Fruit fly (Drosophila melanogaster) whole organism, embryonic: ENCODE measurements around the gene Pfas.

ENCODE experiments used
- Antp ChIP-seq: fragments of 200-800 bp; sonication (Bioruptor generic); optimal IDR thresholded peaks from 3 replicates; lab custom pipeline; 2016; ENCODE audit warnings: missing biosample characterization, missing genetic modification characterization
- Bgb ChIP-seq: fragments of 200-800 bp; sonication (Bioruptor generic); IDR thresholded peaks from 2 replicates; pipeline ENCODE4 v1.3.6; 2022; ENCODE audit warnings: missing biosample characterization, missing genetic modification characterization; ENCODE audit not compliant: partially characterized antibody
- CG10147 ChIP-seq: fragments of 200-800 bp; sonication (Bioruptor generic); optimal IDR thresholded peaks from 2 replicates; lab custom pipeline; 2019; ENCODE audit warnings: missing biosample characterization, mild to moderate bottlenecking, missing genetic modification characterization, moderate library complexity
- CG11398 ChIP-seq: fragments of 200-800 bp; sonication (Bioruptor generic); optimal IDR thresholded peaks from 2 replicates; lab custom pipeline; 2016; ENCODE audit warnings: missing biosample characterization, missing genetic modification characterization
- CG11696 ChIP-seq: fragments of 200-800 bp; sonication (Bioruptor generic); IDR thresholded peaks from 2 replicates; pipeline ENCODE4 v1.3.6; 2022; ENCODE audit warnings: missing biosample characterization, missing genetic modification characterization
- CG16813 ChIP-seq: fragments of 200-800 bp; sonication (Bioruptor generic); IDR thresholded peaks from 3 replicates; pipeline ENCODE4 v1.3.6; 2022; ENCODE audit warnings: missing biosample characterization, missing genetic modification characterization; ENCODE audit not compliant: partially characterized antibody
- CG31365 ChIP-seq: fragments of 200-800 bp; sonication (Bioruptor generic); optimal IDR thresholded peaks from 2 replicates; lab custom pipeline; 2018; ENCODE audit warnings: missing biosample characterization, mild to moderate bottlenecking, missing genetic modification characterization
- CG34224 ChIP-seq: fragments of 200-800 bp; sonication (Bioruptor generic); IDR thresholded peaks from 3 replicates; pipeline ENCODE4 v1.3.6; 2022; ENCODE audit warnings: missing biosample characterization, missing genetic modification characterization; ENCODE audit not compliant: partially characterized antibody
- CG4404 ChIP-seq: fragments of 200-800 bp; sonication (Bioruptor generic); IDR thresholded peaks from 2 replicates; pipeline ENCODE4 v1.3.6; 2022; ENCODE audit warnings: missing biosample characterization, missing genetic modification characterization
- CG7357 ChIP-seq: fragments of 200-800 bp; sonication (Bioruptor generic); IDR thresholded peaks from 3 replicates; pipeline ENCODE4 v1.3.6; 2022; ENCODE audit warnings: missing biosample characterization, missing genetic modification characterization
- CG8388 ChIP-seq: fragments of 200-800 bp; sonication (Bioruptor generic); optimal IDR thresholded peaks from 2 replicates; lab custom pipeline; 2019; ENCODE audit warnings: missing biosample characterization, mild to moderate bottlenecking, missing genetic modification characterization, moderate library complexity
- CG8765 ChIP-seq: fragments of 200-800 bp; sonication (Bioruptor generic); IDR thresholded peaks from 2 replicates; pipeline ENCODE4 v1.3.6; 2022; ENCODE audit warnings: missing biosample characterization, missing genetic modification characterization
- D19A ChIP-seq: fragments of 200-800 bp; optimal IDR thresholded peaks from 3 replicates; lab custom pipeline; 2019; ENCODE audit warnings: missing biosample characterization, mild to moderate bottlenecking, missing genetic modification characterization, moderate library complexity
- Dbx ChIP-seq: fragments of 200-800 bp; sonication (Bioruptor generic); IDR thresholded peaks from 3 replicates; pipeline ENCODE4 v1.3.6; 2022; ENCODE audit warnings: missing biosample characterization, missing genetic modification characterization
- Ets65A ChIP-seq: fragments of 200-800 bp; sonication (Bioruptor generic); peaks from one replicate; lab custom pipeline; 2016; ENCODE audit warnings: missing biosample characterization, missing genetic modification characterization
- Fer1 ChIP-seq: fragments of 200-800 bp; sonication (Bioruptor generic); optimal IDR thresholded peaks from 2 replicates; lab custom pipeline; 2017; ENCODE audit warnings: missing biosample characterization, mild to moderate bottlenecking, missing genetic modification characterization
- Lim3 ChIP-seq: fragments of 200-800 bp; sonication (Bioruptor generic); IDR thresholded peaks from 2 replicates; pipeline ENCODE4 v1.3.6; 2022; ENCODE audit warnings: missing biosample characterization, missing genetic modification characterization
- Med ChIP-seq: fragments of 200-800 bp; sonication (Bioruptor generic); peaks from one replicate; lab custom pipeline; 2016; ENCODE audit warnings: missing biosample characterization, missing genetic modification characterization, mild to moderate bottlenecking, inconsistent platforms, moderate library complexity
- Myb ChIP-seq: fragments of 200-800 bp; sonication (Bioruptor generic); optimal IDR thresholded peaks from 2 replicates; lab custom pipeline; 2016; ENCODE audit warnings: missing biosample characterization, missing genetic modification characterization
- Nf-YB ChIP-seq: fragments of 200-800 bp; sonication (Bioruptor generic); optimal IDR thresholded peaks from 3 replicates; lab custom pipeline; 2019; ENCODE audit warnings: missing biosample characterization, mild to moderate bottlenecking, missing genetic modification characterization, moderate library complexity
- Taf1 ChIP-seq: fragments of 200-800 bp; sonication (Bioruptor generic); IDR thresholded peaks from 2 replicates; pipeline ENCODE4 v1.3.6; 2022; ENCODE audit warnings: missing biosample characterization, missing genetic modification characterization
- Xbp1 ChIP-seq: fragments of 200-800 bp; sonication (Bioruptor generic); optimal IDR thresholded peaks from 3 replicates; lab custom pipeline; 2016; ENCODE audit warnings: missing biosample characterization, mild to moderate bottlenecking, missing genetic modification characterization
- abd-A ChIP-seq: fragments of 200-800 bp; sonication (Bioruptor generic); optimal IDR thresholded peaks from 3 replicates; lab custom pipeline; 2019; ENCODE audit warnings: missing biosample characterization, mild to moderate bottlenecking, missing genetic modification characterization, moderate library complexity
- crol ChIP-seq: fragments of 200-800 bp; sonication (Bioruptor generic); IDR thresholded peaks from 2 replicates; pipeline ENCODE4 v1.3.6; 2022; ENCODE audit warnings: missing biosample characterization, missing genetic modification characterization
- danr ChIP-seq: fragments of 200-800 bp; sonication (Bioruptor generic); IDR thresholded peaks from 2 replicates; pipeline ENCODE4 v1.3.6; 2022; ENCODE audit warnings: missing biosample characterization, missing genetic modification characterization
- exex ChIP-seq: fragments of 200-800 bp; sonication (Bioruptor generic); optimal IDR thresholded peaks from 4 replicates; lab custom pipeline; 2018; ENCODE audit warnings: missing biosample characterization, mild to moderate bottlenecking, missing genetic modification characterization, moderate library complexity
- fd102C ChIP-seq: fragments of 200-800 bp; sonication (Bioruptor generic); optimal IDR thresholded peaks from 2 replicates; lab custom pipeline; 2018; ENCODE audit warnings: missing biosample characterization, mild to moderate bottlenecking, missing genetic modification characterization, moderate library complexity
- fd96Cb ChIP-seq: fragments of 200-800 bp; sonication (Bioruptor generic); optimal IDR thresholded peaks from 2 replicates; lab custom pipeline; 2018; ENCODE audit warnings: missing biosample characterization, mild to moderate bottlenecking, missing genetic modification characterization, moderate library complexity
- grn ChIP-seq: fragments of 200-800 bp; sonication (Bioruptor generic); optimal IDR thresholded peaks from 3 replicates; lab custom pipeline; 2017; ENCODE audit warnings: missing biosample characterization, missing genetic modification characterization
- jigr1 ChIP-seq: fragments of 200-800 bp; sonication (Bioruptor generic); IDR thresholded peaks from 3 replicates; pipeline ENCODE4 v1.3.6; 2022; ENCODE audit warnings: missing biosample characterization, missing genetic modification characterization
- mirr ChIP-seq: fragments of 200-800 bp; sonication (Bioruptor generic); optimal IDR thresholded peaks from 3 replicates; lab custom pipeline; 2018; ENCODE audit warnings: missing biosample characterization, mild to moderate bottlenecking, missing genetic modification characterization
- otp ChIP-seq: fragments of 200-800 bp; sonication (Bioruptor generic); IDR thresholded peaks from 3 replicates; pipeline ENCODE4, ENCODE4 v1.3.6; 2022; ENCODE audit warnings: missing biosample characterization, missing genetic modification characterization
- row ChIP-seq: fragments of 200-800 bp; sonication (Bioruptor generic); IDR thresholded peaks from 3 replicates; pipeline ENCODE4 v1.3.6; 2022; ENCODE audit warnings: missing biosample characterization, missing genetic modification characterization
- sens ChIP-seq: fragments of 200-800 bp; sonication (Bioruptor generic); peaks from one replicate; lab custom pipeline; 2016; ENCODE audit warnings: missing biosample characterization, missing genetic modification characterization
- sim ChIP-seq: fragments of 200-800 bp; sonication (Bioruptor generic); IDR thresholded peaks from 2 replicates; pipeline ENCODE4 v1.3.6; 2022; ENCODE audit warnings: missing biosample characterization, missing genetic modification characterization
- slp2 ChIP-seq: fragments of 200-800 bp; sonication (Bioruptor generic); optimal IDR thresholded peaks from 2 replicates; lab custom pipeline; 2016; ENCODE audit warnings: missing biosample characterization, missing genetic modification characterization
- sob ChIP-seq: fragments of 200-800 bp; sonication (Bioruptor generic); IDR thresholded peaks from 2 replicates; pipeline ENCODE4 v1.3.6; 2022; ENCODE audit warnings: missing biosample characterization, missing genetic modification characterization
- stc ChIP-seq: fragments of 200-800 bp; sonication (Bioruptor generic); IDR thresholded peaks from 2 replicates; pipeline ENCODE4 v1.3.6; 2022; ENCODE audit warnings: missing biosample characterization, missing genetic modification characterization
- sug ChIP-seq: fragments of 200-800 bp; optimal IDR thresholded peaks from 2 replicates; lab custom pipeline; 2019; ENCODE audit warnings: missing biosample characterization, mild to moderate bottlenecking, missing genetic modification characterization, moderate library complexity
- tin ChIP-seq: fragments of 200-800 bp; sonication (Bioruptor generic); optimal IDR thresholded peaks from 3 replicates; lab custom pipeline; 2016; ENCODE audit warnings: missing biosample characterization, missing genetic modification characterization
- tio ChIP-seq: fragments of 200-800 bp; sonication (Bioruptor generic); optimal IDR thresholded peaks from 2 replicates; lab custom pipeline; 2017; ENCODE audit warnings: missing biosample characterization, missing genetic modification characterization, inconsistent platforms
- tll ChIP-seq, 2 experiments: fragments of 200-800 bp in 1 of 2; fragments of >200 bp in 1 of 2; sonication (Bioruptor generic) in 1 of 2; optimal IDR thresholded peaks; 2 replicates each; lab custom pipeline; 2017 to 2019; ENCODE audit warnings: missing biosample characterization in 2 of 2, missing genetic modification characterization in 2 of 2, mild to moderate bottlenecking in 1 of 2, moderate library complexity in 1 of 2
- trem ChIP-seq: fragments of 200-800 bp; optimal IDR thresholded peaks from 3 replicates; lab custom pipeline; 2019; ENCODE audit warnings: missing biosample characterization, mild to moderate bottlenecking, missing genetic modification characterization, moderate library complexity

Pfas gene

dm6 chr2L:6013071-6013417 is 32.8 kb downstream of the Pfas start (continued):
- peak; percentile 65 for TF ChIP-seq Bgb
- TF ChIP-seq, all 482 proteins: peak for 9

dm6 chr2L:6012303-6013070 is 33.4 kb downstream of the Pfas start, which contains the start of gene CG9098:
TSS of gene CG9098 (minus strand) at chr2L:6012338.
- TF ChIP-seq fd96Cb (tag; lab: Kevin White, UChicago): no peak
- TF ChIP-seq D19A (tag; lab: Kevin White, UChicago): peak; percentile 83
- TF ChIP-seq Xbp1 (GFP tag; lab: Kevin White, UChicago): no peak
- peak; percentile 44; the same call in 1 of the 3 replicates for TF ChIP-seq row (GFP tag; lab: Robert Waterston, UW)
- peak; percentile 65 for TF ChIP-seq exex (tag; lab: Kevin White, UChicago)
- no peak for TF ChIP-seq tin (GFP tag; lab: Kevin White, UChicago)
- TF ChIP-seq CG8765 (GFP tag; lab: Robert Waterston, UW): no peak
- TF ChIP-seq CG34224 (GFP tag; lab: Robert Waterston, UW): no peak
- TF ChIP-seq tll (GFP tag; optimal IDR thresholded peaks at IDR 0.05; lab: Kevin White, UChicago): no peak
- no peak for TF ChIP-seq CG11696
- TF ChIP-seq Fer1 (GFP tag; lab: Kevin White, UChicago): no peak
- TF ChIP-seq sob (GFP tag; lab: Robert Waterston, UW): no peak
- TF ChIP-seq trem (tag; lab: Kevin White, UChicago): no peak
- peak; percentile 61; the same call in 1 of the 2 replicates for TF ChIP-seq Lim3 (GFP tag; lab: Robert Waterston, UW)
- TF ChIP-seq slp2 (GFP tag; lab: Kevin White, UChicago): no peak
- peak; percentile 72 for TF ChIP-seq grn
- TF ChIP-seq sug: no peak
- TF ChIP-seq CG10147 (GFP tag; lab: Kevin White, UChicago): no peak
- no peak for TF ChIP-seq fd102C (GFP tag; lab: Kevin White, UChicago)
- TF ChIP-seq Antp (GFP tag; lab: Kevin White, UChicago): no peak
- TF ChIP-seq danr (GFP tag; lab: Robert Waterston, UW): no peak
- no peak for TF ChIP-seq CG4404 (GFP tag; lab: Robert Waterston, UW)
- peak; percentile 82 for TF ChIP-seq mirr (GFP tag; lab: Kevin White, UChicago)
- no peak for TF ChIP-seq stc (GFP tag; lab: Robert Waterston, UW)
- no peak for TF ChIP-seq CG16813 (GFP tag; lab: Robert Waterston, UW)
- no peak for TF ChIP-seq tio (GFP tag; lab: Kevin White, UChicago)
- TF ChIP-seq Myb (GFP tag; lab: Kevin White, UChicago): no peak
- no peak for TF ChIP-seq abd-A (tag; lab: Kevin White, UChicago)
- TF ChIP-seq CG31365: no peak
- no peak for TF ChIP-seq Taf1 (GFP tag; lab: Robert Waterston, UW)
- no peak for TF ChIP-seq sens (GFP tag; lab: Kevin White, UChicago)
- no peak for TF ChIP-seq Nf-YB (GFP tag; lab: Kevin White, UChicago)
- TF ChIP-seq Ets65A (GFP tag; lab: Kevin White, UChicago): peak; percentile 28
- peak; percentile 75 for TF ChIP-seq crol
- TF ChIP-seq CG11398 (GFP tag; lab: Kevin White, UChicago): no peak
- no peak for TF ChIP-seq jigr1 (GFP tag; lab: Robert Waterston, UW)
- TF ChIP-seq Med: no peak
- no peak for TF ChIP-seq Dbx
- no peak for TF ChIP-seq CG7357 (GFP tag; lab: Robert Waterston, UW)
- TF ChIP-seq otp: peak; percentile 10; the same call in 1 of the 3 replicates
- TF ChIP-seq CG8388 (GFP tag; lab: Kevin White, UChicago): peak; percentile 62
- TF ChIP-seq sim (GFP tag; lab: Robert Waterston, UW): no peak
